Worm (Caenorhabditis elegans) whole organism, L3 larva: ENCODE results near the gene arrd-13.

Experiments used
- egl-27 ChIP-seq: sonication (generic microtip); optimal IDR thresholded peaks from 4 replicates; lab custom pipeline; 2017; ENCODE audit warnings: missing biosample characterization, missing genetic modification reagents, missing genetic modification characterization
- egl-5 ChIP-seq: fragments of 150-350 bp; optimal IDR thresholded peaks from 2 replicates; lab custom pipeline; 2017; ENCODE audit warnings: missing biosample characterization, missing genetic modification reagents, missing genetic modification characterization, inconsistent platforms
- elt-3 ChIP-seq, 3 experiments: fragments of 150-350 bp in 1 of 3; sonication (generic microtip) in 2 of 3; optimal IDR thresholded peaks; 2 replicates in 2 of 3; 4 replicates in 1 of 3; lab custom pipeline; 2014 to 2017; ENCODE audit warnings: missing biosample characterization in 3 of 3, missing genetic modification characterization in 3 of 3
- fkh-10 ChIP-seq: sonication (generic microtip); optimal IDR thresholded peaks from 2 replicates; lab custom pipeline; 2017; ENCODE audit warnings: missing biosample characterization, missing genetic modification reagents, missing genetic modification characterization
- jun-1 ChIP-seq: fragments of 150-350 bp; optimal IDR thresholded peaks from 2 replicates; lab custom pipeline; 2014; ENCODE audit warnings: missing biosample characterization, missing genetic modification reagents, missing genetic modification characterization
- nhr-237 ChIP-seq: fragments of 150-350 bp; optimal IDR thresholded peaks from 2 replicates; lab custom pipeline; 2014; ENCODE audit warnings: missing biosample characterization, missing genetic modification characterization
- snpc-4 ChIP-seq: fragments of 150-350 bp; optimal IDR thresholded peaks from 2 replicates; lab custom pipeline; 2014; ENCODE audit warnings: missing biosample characterization, missing genetic modification characterization
- ztf-11 ChIP-seq: fragments of 150-350 bp; optimal IDR thresholded peaks from 2 replicates; lab custom pipeline; 2014; ENCODE audit warnings: missing biosample characterization, missing genetic modification characterization

DNA sequence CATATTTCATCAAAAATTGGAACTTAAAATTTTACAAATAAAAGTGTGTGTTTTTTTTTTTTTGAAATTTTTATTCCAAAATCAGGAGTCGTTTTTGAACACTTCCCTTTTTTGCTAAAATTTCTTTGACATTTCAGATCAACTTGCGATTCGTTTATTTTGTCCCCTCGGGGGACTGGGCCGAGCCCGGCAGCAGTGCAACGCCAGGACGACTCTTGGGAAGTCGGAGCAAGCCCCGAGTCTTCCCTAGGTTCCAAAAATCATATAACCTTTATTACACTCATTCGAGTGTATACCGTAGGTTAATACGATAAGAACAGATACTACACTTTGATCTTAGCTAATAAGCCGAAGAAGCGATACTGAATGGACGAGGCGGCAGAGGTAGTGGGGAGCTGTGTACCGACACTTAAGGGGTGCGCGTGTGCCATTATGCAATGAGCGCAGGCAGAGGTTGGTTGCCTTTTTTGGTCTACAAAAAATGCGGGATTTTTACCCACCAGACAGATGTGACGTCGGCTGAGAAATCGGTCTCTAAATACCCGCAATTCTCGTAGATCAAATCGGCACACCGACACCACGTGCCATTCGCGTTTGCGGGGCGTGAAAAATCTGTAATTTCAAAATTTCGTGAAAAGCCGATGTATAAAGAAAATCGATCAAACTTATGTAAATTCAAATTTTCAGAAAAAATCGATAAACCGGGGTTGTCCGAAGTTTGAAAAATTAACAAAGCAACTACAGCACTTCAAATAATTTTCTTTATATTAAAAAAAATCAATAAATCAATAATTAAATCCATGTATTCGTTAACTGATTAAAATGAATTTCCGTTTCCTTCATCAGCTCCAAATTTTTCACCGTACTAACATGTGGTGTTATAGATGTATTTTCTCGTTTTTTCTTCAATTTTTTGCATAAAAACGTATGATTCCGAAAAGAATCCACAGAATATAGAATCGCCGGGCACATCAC is 40.5 kb upstream of the arrd-13 start:
- TF ChIP-seq elt-3 (tag; optimal IDR thresholded peaks at IDR 0.05; lab: Kevin White, UChicago) = no peak
- TF ChIP-seq egl-27 (tag; lab: Kevin White, UChicago) = no peak
- TF ChIP-seq jun-1 = no peak
- no peak for TF ChIP-seq nhr-237 (tag; lab: Kevin White, UChicago)
- no peak for TF ChIP-seq fkh-10 (GFP tag; lab: Kevin White, UChicago)
- TF ChIP-seq egl-5 (tag; lab: Kevin White, UChicago) = no peak
- TF ChIP-seq snpc-4 (tag; lab: Kevin White, UChicago) = no peak
- no peak for TF ChIP-seq ztf-11 (tag; lab: Kevin White, UChicago)
